Fruit fly (Drosophila melanogaster) whole organism, wandering third instar larva: ENCODE results near the gene SmydA-9.

Experiments
- CrebA ChIP-seq: fragments of 200-800 bp; sonication (Bioruptor generic); optimal IDR thresholded peaks from 2 replicates; lab custom pipeline; 2016; ENCODE audit warnings: missing biosample characterization, mild to moderate bottlenecking, missing genetic modification characterization, borderline replicate concordance
- GATAd ChIP-seq: sonication (Bioruptor generic); optimal IDR thresholded peaks from 2 replicates; lab custom pipeline; 2016; ENCODE audit warnings: missing biosample characterization, missing genetic modification characterization
- OdsH ChIP-seq: fragments of 200-800 bp; sonication (Bioruptor generic); optimal IDR thresholded peaks from 2 replicates; lab custom pipeline; 2016; ENCODE audit warnings: missing biosample characterization, mild to moderate bottlenecking, missing genetic modification characterization
- br ChIP-seq: fragments of 200-800 bp; sonication (Bioruptor generic); optimal IDR thresholded peaks from 2 replicates; lab custom pipeline; 2016; ENCODE audit warnings: missing biosample characterization, missing genetic modification characterization
- fru ChIP-seq: fragments of 200-800 bp; sonication (Bioruptor generic); optimal IDR thresholded peaks from 3 replicates; lab custom pipeline; 2016; ENCODE audit warnings: missing biosample characterization, mild to moderate bottlenecking, missing genetic modification characterization
- jim ChIP-seq: fragments of 175-275, 200-325 bp; sonication (Bioruptor generic); optimal IDR thresholded peaks from 2 replicates; lab custom pipeline; 2016; ENCODE audit warnings: missing biosample characterization, mild to moderate bottlenecking, missing genetic modification characterization
- pan ChIP-seq: fragments of >200 bp; optimal IDR thresholded peaks from 2 replicates; lab custom pipeline; 2017
- usp ChIP-seq: fragments of >200 bp; optimal IDR thresholded peaks from 2 replicates; lab custom pipeline; 2017; ENCODE audit warnings: missing biosample characterization, missing genetic modification characterization
- woc ChIP-seq: sonication (Bioruptor generic); optimal IDR thresholded peaks from 2 replicates; lab custom pipeline; 2016; ENCODE audit warnings: missing biosample characterization, mild to moderate bottlenecking, missing genetic modification characterization

- no peak for TF ChIP-seq usp (GFP tag; lab: Kevin White, UChicago)
- TF ChIP-seq GATAd: no peak
- no peak for TF ChIP-seq CrebA (GFP tag; lab: Kevin White, UChicago)
- no peak for TF ChIP-seq pan
- TF ChIP-seq jim: no peak
- TF ChIP-seq br (GFP tag; lab: Kevin White, UChicago): no peak
- no peak for TF ChIP-seq OdsH (GFP tag; lab: Kevin White, UChicago)
- peak; percentile 37 for TF ChIP-seq woc (GFP tag; lab: Kevin White, UChicago)
- no peak for TF ChIP-seq fru (GFP tag; lab: Kevin White, UChicago)
Measured at dm6 chrX:9164510-9165506, 45.9 kb downstream of the SmydA-9 start.
